Worm (Caenorhabditis elegans) whole organism, L2 larva: ENCODE results near the gene klp-7.
A peak's percentile ranks its signal among the peaks of the same experiment; 100 is the strongest.

Experiments
- C34F6.9 ChIP-seq: fragments of 150-350 bp; optimal IDR thresholded peaks from 2 replicates; lab custom pipeline; 2014; ENCODE audit warnings: missing biosample characterization, missing genetic modification characterization
- F13H6.1 ChIP-seq: sonication (generic microtip); optimal IDR thresholded peaks from 2 replicates; lab custom pipeline; 2016; ENCODE audit warnings: missing genetic modification characterization, missing compliant biosample characterization
- R02D3.7 ChIP-seq: fragments of 150-350 bp; optimal IDR thresholded peaks from 2 replicates; lab custom pipeline; 2014; ENCODE audit warnings: missing biosample characterization, missing genetic modification characterization
- ZK546.5 ChIP-seq: sonication (generic microtip); optimal IDR thresholded peaks from 2 replicates; lab custom pipeline; 2017; ENCODE audit warnings: missing biosample characterization, missing genetic modification characterization
- alr-1 ChIP-seq: fragments of 150-350 bp; optimal IDR thresholded peaks from 2 replicates; lab custom pipeline; 2014; ENCODE audit warnings: missing biosample characterization, missing genetic modification characterization
- ama-1 ChIP-seq: fragments of 150-350 bp; optimal IDR thresholded peaks from 2 replicates; lab custom pipeline; 2018; ENCODE audit warnings: inconsistent platforms
- blmp-1 ChIP-seq: sonication (generic microtip); optimal IDR thresholded peaks from 2 replicates; lab custom pipeline; 2017; ENCODE audit warnings: missing genetic modification characterization, mild to moderate bottlenecking, missing compliant biosample characterization, antibody characterized with exemption, moderate library complexity; ENCODE audit not compliant: insufficient read depth
- ceh-16 ChIP-seq: fragments of 150-350 bp; optimal IDR thresholded peaks from 2 replicates; lab custom pipeline; 2014; ENCODE audit warnings: missing biosample characterization, missing genetic modification characterization
- ceh-82 ChIP-seq: fragments of 150-350 bp; optimal IDR thresholded peaks from 2 replicates; lab custom pipeline; 2014; ENCODE audit warnings: missing biosample characterization, missing genetic modification characterization
- crh-2 ChIP-seq: sonication (generic microtip); optimal IDR thresholded peaks from 2 replicates; lab custom pipeline; 2017; ENCODE audit warnings: missing biosample characterization, missing genetic modification characterization
- dmd-4 ChIP-seq: sonication (generic microtip); optimal IDR thresholded peaks from 2 replicates; lab custom pipeline; 2017; ENCODE audit warnings: missing biosample characterization, missing genetic modification characterization
- egl-27 ChIP-seq: sonication (generic microtip); optimal IDR thresholded peaks from 3 replicates; lab custom pipeline; 2017; ENCODE audit warnings: missing biosample characterization, missing genetic modification reagents, missing genetic modification characterization
- fos-1 ChIP-seq: fragments of 150-350 bp; optimal IDR thresholded peaks from 2 replicates; lab custom pipeline; 2014; ENCODE audit warnings: missing biosample characterization, missing genetic modification characterization
- gmeb-1 ChIP-seq: fragments of 150-350 bp; optimal IDR thresholded peaks from 2 replicates; lab custom pipeline; 2014; ENCODE audit warnings: missing biosample characterization, missing genetic modification characterization
- lin-11 ChIP-seq: fragments of 150-350 bp; sonication (generic microtip); optimal IDR thresholded peaks from 2 replicates; lab custom pipeline; 2014; ENCODE audit warnings: missing biosample characterization, missing genetic modification characterization, inconsistent platforms, mixed read lengths
- lin-13 ChIP-seq: fragments of 150-350 bp; optimal IDR thresholded peaks from 2 replicates; lab custom pipeline; 2014; ENCODE audit warnings: missing biosample characterization, missing genetic modification reagents, missing genetic modification characterization
- lsy-2 ChIP-seq, 2 experiments: fragments of 150-350 bp in 1 of 2; sonication (generic microtip) in 1 of 2; optimal IDR thresholded peaks; 2 replicates each; lab custom pipeline; 2014 to 2017; ENCODE audit warnings: missing biosample characterization in 2 of 2, missing genetic modification characterization in 2 of 2
- mab-5 ChIP-seq: fragments of 150-350 bp; optimal IDR thresholded peaks from 2 replicates; lab custom pipeline; 2014; ENCODE audit warnings: missing biosample characterization, missing genetic modification characterization
- mbf-1 ChIP-seq: sonication (generic microtip); optimal IDR thresholded peaks from 2 replicates; lab custom pipeline; 2017; ENCODE audit warnings: missing biosample characterization, missing genetic modification characterization
- mdl-1 ChIP-seq, 2 experiments: fragments of 150-350 bp in 1 of 2; sonication (generic microtip) in 1 of 2; optimal IDR thresholded peaks; 2 replicates each; lab custom pipeline; 2017; ENCODE audit warnings: missing biosample characterization in 2 of 2, missing genetic modification characterization in 2 of 2
- nhr-10 ChIP-seq: sonication (generic microtip); optimal IDR thresholded peaks from 2 replicates; lab custom pipeline; 2017; ENCODE audit warnings: missing biosample characterization, missing genetic modification characterization
- nhr-11 ChIP-seq: fragments of 150-350 bp; optimal IDR thresholded peaks from 2 replicates; lab custom pipeline; 2014; ENCODE audit warnings: missing biosample characterization, missing genetic modification characterization
- nhr-12 ChIP-seq: fragments of 150-350 bp; optimal IDR thresholded peaks from 2 replicates; lab custom pipeline; 2014; ENCODE audit warnings: missing biosample characterization, missing genetic modification characterization
- nhr-129 ChIP-seq: fragments of 150-350 bp; optimal IDR thresholded peaks from 2 replicates; lab custom pipeline; 2014; ENCODE audit warnings: missing biosample characterization, missing genetic modification characterization
- nhr-21 ChIP-seq: fragments of 150-350 bp; optimal IDR thresholded peaks from 2 replicates; lab custom pipeline; 2014; ENCODE audit warnings: missing biosample characterization, missing genetic modification characterization
- nhr-23 ChIP-seq: fragments of 150-350 bp; optimal IDR thresholded peaks from 2 replicates; lab custom pipeline; 2014; ENCODE audit warnings: missing biosample characterization, missing genetic modification reagents, missing genetic modification characterization
- nhr-237 ChIP-seq: fragments of 150-350 bp; optimal IDR thresholded peaks from 2 replicates; lab custom pipeline; 2014; ENCODE audit warnings: missing biosample characterization, missing genetic modification characterization
- nhr-25 ChIP-seq: fragments of 150-350 bp; sonication (generic microtip); optimal IDR thresholded peaks from 3 replicates; lab custom pipeline; 2014; ENCODE audit warnings: missing biosample characterization, missing genetic modification characterization
- nhr-6 ChIP-seq: fragments of 150-350 bp; optimal IDR thresholded peaks from 2 replicates; lab custom pipeline; 2014; ENCODE audit warnings: missing biosample characterization, missing genetic modification characterization
- nhr-77 ChIP-seq: fragments of 150-350 bp; optimal IDR thresholded peaks from 2 replicates; lab custom pipeline; 2014; ENCODE audit warnings: missing biosample characterization, missing genetic modification characterization
- sem-4 ChIP-seq: fragments of 150-350 bp; optimal IDR thresholded peaks from 2 replicates; lab custom pipeline; 2014; ENCODE audit warnings: missing biosample characterization, missing genetic modification reagents, missing genetic modification characterization
- skn-1 ChIP-seq: sonication (generic microtip); optimal IDR thresholded peaks from 2 replicates; lab custom pipeline; 2017; ENCODE audit warnings: missing biosample characterization, missing genetic modification characterization
- sma-3 ChIP-seq: sonication (generic microtip); optimal IDR thresholded peaks from 2 replicates; lab custom pipeline; 2016; ENCODE audit warnings: missing genetic modification reagents, missing genetic modification characterization, missing compliant biosample characterization
- snpc-4 ChIP-seq: fragments of 150-350 bp; optimal IDR thresholded peaks from 2 replicates; lab custom pipeline; 2014; ENCODE audit warnings: missing biosample characterization, missing genetic modification characterization
- unc-55 ChIP-seq: fragments of 150-350 bp; sonication (generic microtip); optimal IDR thresholded peaks from 3 replicates; lab custom pipeline; 2014; ENCODE audit warnings: missing biosample characterization, missing genetic modification reagents, missing genetic modification characterization
- unc-62 ChIP-seq: fragments of 150-350 bp; optimal IDR thresholded peaks from 2 replicates; lab custom pipeline; 2014; ENCODE audit warnings: missing biosample characterization, missing genetic modification reagents, missing genetic modification characterization
- zag-1 ChIP-seq: fragments of 150-350 bp; optimal IDR thresholded peaks from 2 replicates; lab custom pipeline; 2014; ENCODE audit warnings: missing biosample characterization, missing genetic modification characterization
- ztf-1 ChIP-seq: fragments of 200-800 bp; sonication (Bioruptor generic); conservative IDR thresholded peaks from 2 replicates; pipeline ENCODE4 v1.3.6; 2022; ENCODE audit warnings: missing genetic modification characterization, missing compliant biosample characterization
- ztf-11 ChIP-seq: sonication (generic microtip); optimal IDR thresholded peaks from 2 replicates; lab custom pipeline; 2017; ENCODE audit warnings: missing biosample characterization, missing genetic modification characterization
- ztf-4 ChIP-seq: fragments of 150-350 bp; optimal IDR thresholded peaks from 2 replicates; lab custom pipeline; 2014; ENCODE audit warnings: missing biosample characterization, missing genetic modification characterization

klp-7 gene

ce11 chrIII:10825088-10825487 lies 19.4 kb downstream of the klp-7 start:
- TF ChIP-seq sem-4 (tag; lab: Kevin White, UChicago): no peak
- TF ChIP-seq fos-1: no peak
- no peak for TF ChIP-seq dmd-4 (tag; lab: Kevin White, UChicago)
- no peak for TF ChIP-seq R02D3.7 (tag; lab: Kevin White, UChicago)
- no peak for TF ChIP-seq ceh-82
- TF ChIP-seq ztf-1 (GFP tag; lab: Robert Waterston, UW): no peak
- no peak for TF ChIP-seq lin-13
- no peak for TF ChIP-seq ZK546.5 (tag; lab: Kevin White, UChicago)
- no peak for TF ChIP-seq nhr-129 (tag; lab: Kevin White, UChicago)
- no peak for TF ChIP-seq zag-1 (tag; lab: Kevin White, UChicago)
- no peak for TF ChIP-seq alr-1
- no peak for TF ChIP-seq ama-1
- TF ChIP-seq nhr-10 (tag; lab: Kevin White, UChicago): no peak
- TF ChIP-seq mdl-1 (tag; optimal IDR thresholded peaks at IDR 0.05; lab: Kevin White, UChicago): no peak
- TF ChIP-seq mbf-1 (tag; lab: Kevin White, UChicago): no peak

DNA sequence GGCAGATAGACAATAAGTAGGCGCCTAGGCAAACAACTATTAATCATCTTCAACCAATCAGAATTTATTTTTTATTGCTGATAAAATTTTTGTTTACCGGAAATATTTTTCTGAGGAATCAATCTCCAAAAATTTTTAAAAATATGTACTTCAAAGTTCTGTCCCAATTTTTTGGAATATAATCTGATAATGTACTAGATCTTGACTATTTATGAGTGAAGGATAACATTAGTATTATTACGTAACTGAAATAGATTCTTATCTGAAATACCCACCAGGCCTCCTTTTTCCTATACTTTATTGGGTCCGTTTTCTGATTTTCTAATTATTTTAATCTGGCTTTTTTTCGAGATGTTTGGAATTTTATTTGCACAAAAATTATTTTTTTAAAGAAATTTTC lies 25.8 kb downstream of the klp-7 start:
- no peak for TF ChIP-seq nhr-12
- no peak for TF ChIP-seq ztf-11 (tag; lab: Kevin White, UChicago)
- TF ChIP-seq R02D3.7 (tag; lab: Kevin White, UChicago): no peak
- TF ChIP-seq, all 48 proteins: peak for 0

- TF ChIP-seq unc-62 (GFP tag; lab: Kevin White, UChicago): no peak
These were observed 26.9 kb downstream of the klp-7 start, which contains the start of gene sbsp-1 for ce11 chrIII:10832636-10833035. sbsp-1 (plus strand) TSS chrIII:10832936.

DNA sequence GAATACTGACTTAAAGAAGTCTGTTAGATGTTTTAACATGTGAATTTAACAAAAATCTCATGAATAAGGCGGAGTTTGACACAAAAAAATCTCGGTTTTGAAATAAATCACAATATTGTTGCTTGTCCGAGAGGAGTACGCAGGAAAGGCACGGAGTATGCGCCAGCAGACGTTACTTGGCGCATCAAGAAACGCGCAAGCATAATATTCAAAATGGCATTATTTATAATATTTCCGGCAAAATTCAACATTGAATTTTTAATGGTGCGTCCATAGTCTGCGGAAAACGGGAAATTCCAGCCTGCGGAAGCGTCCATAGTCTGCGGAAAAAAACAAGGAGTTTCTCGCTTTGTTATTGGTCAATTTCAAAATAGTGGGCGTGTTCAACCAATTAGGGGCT lies 39.1 kb downstream of the klp-7 start, which contains the start of gene pde-12:
pde-12 (minus strand) TSS at position 148 of the 400 bp plus-strand sequence.
- TF ChIP-seq crh-2 (tag; lab: Kevin White, UChicago) (peak; percentile 83), ceh-82 (no peak), fos-1 (peak; percentile 54), nhr-237 (tag; lab: Kevin White, UChicago) (peak; percentile 17), sma-3 (peak; percentile 94), mdl-1 (tag; optimal IDR thresholded peaks at IDR 0.05; lab: Kevin White, UChicago) (peak in 1 of 2 experiments; percentile 23), nhr-6 (tag; lab: Kevin White, UChicago) (peak; percentile 75), ztf-1 (GFP tag; lab: Robert Waterston, UW) (no peak), ama-1 (no peak), zag-1 (tag; lab: Kevin White, UChicago) (no peak), lin-11 (tag; lab: Kevin White, UChicago) (peak; percentile 77), nhr-25 (tag; lab: Kevin White, UChicago) (peak; percentile 83), C34F6.9 (tag; lab: Kevin White, UChicago) (peak; percentile 90), lsy-2 (tag; optimal IDR thresholded peaks at IDR 0.05; lab: Kevin White, UChicago) (peak; percentile 87 to 92), ztf-4 (tag; lab: Kevin White, UChicago) (peak; percentile 46), nhr-10 (tag; lab: Kevin White, UChicago) (peak; percentile 20), nhr-129 (tag; lab: Kevin White, UChicago) (peak; percentile 82), blmp-1 (peak; percentile 13), gmeb-1 (tag; lab: Kevin White, UChicago) (peak; percentile 91), alr-1 (no peak), egl-27 (peak; percentile 72), R02D3.7 (tag; lab: Kevin White, UChicago) (peak; percentile 58), skn-1 (tag; lab: Kevin White, UChicago) (no peak), snpc-4 (tag; lab: Kevin White, UChicago) (peak; percentile 72), ceh-16 (tag; lab: Kevin White, UChicago) (peak; percentile 27), lin-13 (peak; percentile 86), unc-55 (GFP tag; lab: Kevin White, UChicago) (peak; percentile 87), nhr-21 (tag; lab: Kevin White, UChicago) (peak; percentile 84), ZK546.5 (tag; lab: Kevin White, UChicago) (peak; percentile 23), nhr-23 (tag; lab: Kevin White, UChicago) (no peak), F13H6.1 (peak; percentile 79), nhr-77 (tag; lab: Kevin White, UChicago) (peak; percentile 75), mab-5 (tag; lab: Kevin White, UChicago) (peak; percentile 64), sem-4 (tag; lab: Kevin White, UChicago) (peak; percentile 10), dmd-4 (tag; lab: Kevin White, UChicago) (no peak), nhr-11 (tag; lab: Kevin White, UChicago) (no peak)
